Worm (Caenorhabditis elegans) whole organism, L4 larva: ENCODE results near the gene rep-1.

Source experiments
- D1046.2 ChIP-seq: fragments of 200-800 bp; sonication (Bioruptor generic); IDR thresholded peaks from 2 replicates; pipeline ENCODE4 v1.3.6; 2022; ENCODE audit warnings: missing genetic modification characterization, missing compliant biosample characterization
- F26F4.8 ChIP-seq: fragments of 200-800 bp; sonication (Bioruptor generic); conservative IDR thresholded peaks from 2 replicates; pipeline ENCODE4 v1.3.6; 2022; ENCODE audit warnings: missing genetic modification characterization, missing compliant biosample characterization
- F49E8.2 ChIP-seq: sonication (generic microtip); optimal IDR thresholded peaks from 2 replicates; lab custom pipeline; 2016; ENCODE audit warnings: missing compliant biosample characterization, mild to moderate bottlenecking, missing genetic modification characterization, borderline replicate concordance
- Y105C5A.15 ChIP-seq: fragments of 200-800 bp; sonication (Bioruptor generic); IDR thresholded peaks from 2 replicates; pipeline ENCODE4 v1.3.6; 2022; ENCODE audit warnings: missing genetic modification characterization, missing compliant biosample characterization
- Y48G9A.11 ChIP-seq: fragments of 200-800 bp; sonication (Bioruptor generic); IDR thresholded peaks from 2 replicates; pipeline ENCODE4 v1.3.6; 2022; ENCODE audit warnings: missing genetic modification reagents, missing genetic modification characterization, missing compliant biosample characterization
- Y5F2A.4 ChIP-seq: fragments of 200-800 bp; sonication (Bioruptor generic); optimal IDR thresholded peaks from 2 replicates; lab custom pipeline; 2018; ENCODE audit warnings: mild to moderate bottlenecking, missing genetic modification characterization, missing compliant biosample characterization
- Y75B8A.6 ChIP-seq: fragments of 200-800 bp; sonication (Bioruptor generic); IDR thresholded peaks from 2 replicates; pipeline ENCODE4 v1.3.6; 2022; ENCODE audit warnings: missing genetic modification reagents, missing genetic modification characterization, missing compliant biosample characterization
- arid-1 ChIP-seq: fragments of 200-800 bp; sonication (Bioruptor generic); conservative IDR thresholded peaks from 2 replicates; pipeline ENCODE4 v1.3.6; 2022; ENCODE audit warnings: missing genetic modification reagents, missing genetic modification characterization, missing compliant biosample characterization
- ceh-20 ChIP-seq: fragments of 200-800 bp; sonication (Bioruptor generic); IDR thresholded peaks from 2 replicates; pipeline ENCODE4 v1.3.6; 2022; ENCODE audit warnings: missing genetic modification reagents, missing genetic modification characterization, missing compliant biosample characterization
- ceh-32 ChIP-seq: sonication (generic microtip); optimal IDR thresholded peaks from 2 replicates; lab custom pipeline; 2016; ENCODE audit warnings: mild to moderate bottlenecking, missing genetic modification characterization, missing compliant biosample characterization; ENCODE audit not compliant: poor library complexity
- daf-16 ChIP-seq, 3 experiments: sonication (generic microtip); optimal IDR thresholded peaks; 2 replicates each; lab custom pipeline; 2016 to 2017; ENCODE audit warnings: missing genetic modification characterization in 3 of 3, missing genetic modification reagents in 3 of 3, mild to moderate bottlenecking in 2 of 3, missing compliant biosample characterization in 2 of 3, missing biosample characterization in 1 of 3, moderate library complexity in 1 of 3
- dmd-8 ChIP-seq: fragments of 200-800 bp; sonication (Bioruptor generic); IDR thresholded peaks from 2 replicates; pipeline ENCODE4 v1.3.6; 2022; ENCODE audit warnings: missing genetic modification characterization, missing compliant biosample characterization
- dve-1 ChIP-seq: sonication (generic microtip); optimal IDR thresholded peaks from 2 replicates; lab custom pipeline; 2017; ENCODE audit warnings: antibody characterized with exemption, mild to moderate bottlenecking, missing genetic modification characterization, missing compliant biosample characterization; ENCODE audit not compliant: insufficient read depth
- egl-27 ChIP-seq: sonication (generic microtip); optimal IDR thresholded peaks from 3 replicates; lab custom pipeline; 2017; ENCODE audit warnings: missing biosample characterization, missing genetic modification reagents, missing genetic modification characterization
- egl-43 ChIP-seq: fragments of 200-800 bp; sonication (Bioruptor generic); IDR thresholded peaks from 2 replicates; pipeline ENCODE4 v1.3.6; 2022; ENCODE audit warnings: missing genetic modification reagents, missing genetic modification characterization, missing compliant biosample characterization
- gei-8 ChIP-seq: fragments of 200-800 bp; sonication (Bioruptor generic); optimal IDR thresholded peaks from 2 replicates; lab custom pipeline; 2018; ENCODE audit warnings: mild to moderate bottlenecking, missing genetic modification characterization, missing compliant biosample characterization
- hif-1 ChIP-seq, 2 experiments: sonication (generic microtip); optimal IDR thresholded peaks; 2 replicates each; lab custom pipeline; 2016 to 2017; ENCODE audit warnings: missing compliant biosample characterization in 2 of 2, missing genetic modification characterization in 2 of 2, missing genetic modification reagents in 2 of 2, missing genotype in 2 of 2, mild to moderate bottlenecking in 1 of 2
- hmg-1.1 ChIP-seq: fragments of 200-800 bp; sonication (Bioruptor generic); IDR thresholded peaks from 2 replicates; pipeline ENCODE4 v1.3.6; 2022; ENCODE audit warnings: missing genetic modification reagents, missing genetic modification characterization, missing compliant biosample characterization
- lin-13 ChIP-seq: fragments of 150-350 bp; optimal IDR thresholded peaks from 2 replicates; lab custom pipeline; 2014; ENCODE audit warnings: missing biosample characterization, missing genetic modification reagents, missing genetic modification characterization
- lin-15B ChIP-seq: fragments of 150-350 bp; sonication (generic microtip); optimal IDR thresholded peaks from 3 replicates; lab custom pipeline; 2014; ENCODE audit warnings: missing biosample characterization, missing genetic modification characterization
- lin-38 ChIP-seq: fragments of 200-800 bp; sonication (Bioruptor generic); IDR thresholded peaks from 2 replicates; pipeline ENCODE4 v1.3.6; 2022; ENCODE audit warnings: missing genetic modification reagents, missing genetic modification characterization, missing compliant biosample characterization
- lsy-2 ChIP-seq, 2 experiments: fragments of 150-350 bp in 1 of 2; sonication (generic microtip) in 1 of 2; optimal IDR thresholded peaks; 2 replicates each; lab custom pipeline; 2014 to 2017; ENCODE audit warnings: missing biosample characterization in 2 of 2, missing genetic modification characterization in 2 of 2
- mdl-1 ChIP-seq, 2 experiments: fragments of 150-350 bp in 1 of 2; sonication (generic microtip) in 1 of 2; optimal IDR thresholded peaks; 2 replicates each; lab custom pipeline; 2014 to 2017; ENCODE audit warnings: missing biosample characterization in 2 of 2, missing genetic modification characterization in 2 of 2
- mdt-29 ChIP-seq: fragments of 200-800 bp; sonication (Bioruptor generic); IDR thresholded peaks from 2 replicates; pipeline ENCODE4 v1.3.6; 2022; ENCODE audit warnings: missing genetic modification reagents, missing genetic modification characterization, missing compliant biosample characterization
- mep-1 ChIP-seq: fragments of 150-350 bp; sonication (generic microtip); optimal IDR thresholded peaks from 3 replicates; lab custom pipeline; 2014; ENCODE audit warnings: missing biosample characterization, missing genetic modification characterization
- mxl-2 ChIP-seq: fragments of 200-800 bp; sonication (Bioruptor generic); conservative IDR thresholded peaks from 2 replicates; pipeline ENCODE4 v1.3.6; 2022; ENCODE audit warnings: missing genetic modification reagents, missing genetic modification characterization, missing compliant biosample characterization
- mxl-3 ChIP-seq: fragments of 200-800 bp; sonication (Bioruptor generic); optimal IDR thresholded peaks from 2 replicates; lab custom pipeline; 2018; ENCODE audit warnings: mild to moderate bottlenecking, missing genetic modification characterization, missing compliant biosample characterization
- nhr-10 ChIP-seq: fragments of 150-350 bp; optimal IDR thresholded peaks from 2 replicates; lab custom pipeline; 2014; ENCODE audit warnings: missing biosample characterization, missing genetic modification characterization
- nhr-102 ChIP-seq: sonication (generic microtip); optimal IDR thresholded peaks from 2 replicates; lab custom pipeline; 2016; ENCODE audit warnings: mild to moderate bottlenecking, missing genetic modification characterization, moderate library complexity, missing compliant biosample characterization
- nhr-11 ChIP-seq: fragments of 150-350 bp; optimal IDR thresholded peaks from 2 replicates; lab custom pipeline; 2014; ENCODE audit warnings: missing biosample characterization, missing genetic modification characterization
- nhr-25 ChIP-seq: sonication (generic microtip); optimal IDR thresholded peaks from 2 replicates; lab custom pipeline; 2017; ENCODE audit warnings: missing genetic modification characterization, mild to moderate bottlenecking, missing compliant biosample characterization, antibody characterized with exemption, moderate library complexity, borderline replicate concordance; ENCODE audit not compliant: insufficient read depth
- nhr-41 ChIP-seq: fragments of 200-800 bp; sonication (Bioruptor generic); IDR thresholded peaks from 2 replicates; pipeline ENCODE4 v1.3.6; 2022; ENCODE audit warnings: missing genetic modification reagents, missing genetic modification characterization, missing compliant biosample characterization
- nhr-76 ChIP-seq: fragments of 150-350 bp; optimal IDR thresholded peaks from 2 replicates; lab custom pipeline; 2014; ENCODE audit warnings: missing biosample characterization, missing genetic modification characterization
- nhr-77 ChIP-seq: fragments of 150-350 bp; optimal IDR thresholded peaks from 2 replicates; lab custom pipeline; 2014; ENCODE audit warnings: missing biosample characterization, missing genetic modification characterization
- pha-4 ChIP-seq, 2 experiments: fragments of 150-350 bp in 1 of 2; fragments of 200-800 bp in 1 of 2; sonication (Bioruptor generic) in 1 of 2; IDR thresholded peaks in 1 of 2; optimal IDR thresholded peaks in 1 of 2; 2 replicates each; pipeline versions ENCODE4 v1.3.6 to Lab custom; 2014 to 2022; ENCODE audit warnings: missing genetic modification characterization in 2 of 2, missing genetic modification reagents in 2 of 2, missing biosample characterization in 1 of 2, missing compliant biosample characterization in 1 of 2
- php-3 ChIP-seq: fragments of 200-800 bp; sonication (Bioruptor generic); IDR thresholded peaks from 2 replicates; pipeline ENCODE4 v1.3.6; 2022; ENCODE audit warnings: missing genetic modification reagents, missing genetic modification characterization, missing compliant biosample characterization
- saeg-2 ChIP-seq: fragments of 200-800 bp; sonication (Bioruptor generic); IDR thresholded peaks from 2 replicates; pipeline ENCODE4 v1.3.6; 2022; ENCODE audit warnings: missing genetic modification reagents, missing genetic modification characterization, missing compliant biosample characterization
- sdz-12 ChIP-seq: fragments of 200-800 bp; sonication (Bioruptor generic); optimal IDR thresholded peaks from 2 replicates; lab custom pipeline; 2018; ENCODE audit warnings: mild to moderate bottlenecking, missing genetic modification characterization, missing compliant biosample characterization
- spr-1 ChIP-seq: sonication (generic microtip); optimal IDR thresholded peaks from 2 replicates; lab custom pipeline; 2016; ENCODE audit warnings: mild to moderate bottlenecking, missing genetic modification characterization, missing compliant biosample characterization
- tag-97 ChIP-seq: fragments of 200-800 bp; sonication (Bioruptor generic); IDR thresholded peaks from 2 replicates; pipeline ENCODE4 v1.3.6; 2022; ENCODE audit warnings: missing genetic modification characterization, missing compliant biosample characterization
- unc-39 ChIP-seq: sonication (generic microtip); optimal IDR thresholded peaks from 2 replicates; lab custom pipeline; 2017; ENCODE audit warnings: missing biosample characterization, missing genetic modification characterization
- zfp-2 ChIP-seq: sonication (generic microtip); optimal IDR thresholded peaks from 2 replicates; lab custom pipeline; 2016; ENCODE audit warnings: mild to moderate bottlenecking, missing genetic modification characterization, missing compliant biosample characterization
- zfp-3 ChIP-seq: fragments of 200-800 bp; sonication (Bioruptor generic); conservative IDR thresholded peaks from 2 replicates; pipeline ENCODE4 v1.3.6; 2022; ENCODE audit warnings: missing genetic modification reagents, missing genetic modification characterization, missing compliant biosample characterization
- zip-2 ChIP-seq: fragments of 150-350 bp; optimal IDR thresholded peaks from 2 replicates; lab custom pipeline; 2014; ENCODE audit warnings: missing biosample characterization, missing genetic modification characterization
- ztf-11 ChIP-seq: fragments of 150-350 bp; optimal IDR thresholded peaks from 2 replicates; lab custom pipeline; 2014; ENCODE audit warnings: missing biosample characterization, missing genetic modification characterization
- ztf-7 ChIP-seq: fragments of 150-350 bp; optimal IDR thresholded peaks from 2 replicates; lab custom pipeline; 2014; ENCODE audit warnings: missing biosample characterization, missing genetic modification characterization

Gene rep-1

DNA sequence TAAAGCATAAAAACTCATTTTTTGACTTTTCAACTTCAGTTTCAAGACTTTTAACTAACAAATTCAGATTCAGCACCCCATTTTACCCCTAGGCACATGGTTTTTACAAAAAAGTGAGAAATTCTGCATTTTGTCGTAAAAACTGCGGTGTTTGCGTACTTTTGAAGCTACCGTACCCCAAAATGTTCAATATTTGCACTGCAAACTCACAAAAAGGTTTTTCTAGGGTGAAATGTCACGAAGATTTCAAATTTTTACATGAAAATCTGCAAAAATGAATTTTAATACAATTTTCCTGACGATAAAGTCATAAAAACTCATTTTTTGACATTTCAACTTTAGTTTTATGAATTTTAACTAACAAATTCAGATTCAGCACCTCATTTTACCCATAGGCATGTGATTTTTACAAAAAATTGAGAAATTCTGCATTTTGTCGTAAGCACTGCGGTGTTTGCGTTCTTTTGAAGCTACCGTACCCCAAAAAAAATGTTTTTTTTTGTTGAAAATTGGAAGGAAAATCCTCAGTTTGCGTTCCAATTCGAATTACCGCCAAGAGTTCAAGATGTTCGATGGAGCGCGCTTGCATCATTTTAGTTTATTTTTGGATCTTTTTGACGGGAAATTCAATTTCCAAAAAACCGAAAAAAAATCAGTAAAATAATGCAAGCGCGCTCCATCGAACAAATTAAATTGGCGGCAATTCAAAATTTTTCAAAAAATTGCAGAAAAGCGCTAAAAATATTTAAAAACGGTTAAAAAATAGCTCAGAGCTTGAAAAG is 46.3 kb downstream of the rep-1 start (continued):
- TF ChIP-seq F26F4.8 (GFP tag; lab: Robert Waterston, UW) (no peak), egl-27 (tag; lab: Kevin White, UChicago) (no peak), saeg-2 (GFP tag; lab: Robert Waterston, UW) (no peak), hif-1 (tag; optimal IDR thresholded peaks at IDR 0.05; lab: Kevin White, UChicago) (peak in 1 of 2 experiments; percentile 49), ceh-32 (tag; lab: Kevin White, UChicago) (no peak), Y105C5A.15 (GFP tag; lab: Robert Waterston, UW) (peak; percentile 69; the same call in 1 of the 2 replicates), mep-1 (peak; percentile 59), Y75B8A.6 (GFP tag; lab: Robert Waterston, UW) (peak; percentile 51; the same call in 1 of the 2 replicates), pha-4 (GFP tag; IDR thresholded peaks at IDR 0.05; lab: Robert Waterston, UW) (peak; percentile 82), pha-4 (tag; optimal IDR thresholded peaks at IDR 0.05; lab: Kevin White, UChicago) (no peak), hmg-1.1 (GFP tag; lab: Robert Waterston, UW) (no peak), dve-1 (tag; lab: Kevin White, UChicago) (peak; percentile 18), nhr-10 (tag; lab: Kevin White, UChicago) (no peak), egl-43 (peak; percentile 78), nhr-77 (tag; lab: Kevin White, UChicago) (no peak), lsy-2 (tag; optimal IDR thresholded peaks at IDR 0.05; lab: Kevin White, UChicago) (peak in 1 of 2 experiments; percentile 77), nhr-11 (no peak), nhr-76 (tag; lab: Kevin White, UChicago) (no peak), lin-13 (GFP tag; lab: Kevin White, UChicago) (peak; percentile 68), spr-1 (peak; percentile 0), php-3 (peak; percentile 57; the same call in 1 of the 2 replicates), nhr-25 (no peak), zfp-3 (GFP tag; lab: Robert Waterston, UW) (no peak), ceh-20 (GFP tag; lab: Robert Waterston, UW) (peak; percentile 13; the same call in 1 of the 2 replicates), ztf-7 (tag; lab: Kevin White, UChicago) (no peak), unc-39 (tag; lab: Kevin White, UChicago) (no peak), D1046.2 (GFP tag; lab: Robert Waterston, UW) (no peak), Y48G9A.11 (GFP tag; lab: Robert Waterston, UW) (0 out of 2 replicates have a peak, but pooled peaks have one; percentile 71), mxl-3 (GFP tag; lab: Kevin White, UChicago) (no peak), gei-8 (GFP tag; lab: Kevin White, UChicago) (peak; percentile 61), F49E8.2 (tag; lab: Kevin White, UChicago) (peak; percentile 88), daf-16 (GFP tag; optimal IDR thresholded peaks at IDR 0.05; lab: Kevin White, UChicago) (peak; percentile 2 to 49), daf-16 (tag; optimal IDR thresholded peaks at IDR 0.05; lab: Kevin White, UChicago) (peak; percentile 14), lin-15B (tag; lab: Kevin White, UChicago) (peak; percentile 29), mxl-2 (GFP tag; lab: Robert Waterston, UW) (no peak), zfp-2 (tag; lab: Kevin White, UChicago) (no peak), mdt-29 (GFP tag; lab: Robert Waterston, UW) (no peak), lin-38 (peak; percentile 93), nhr-102 (tag; lab: Kevin White, UChicago) (peak; percentile 74), tag-97 (GFP tag; lab: Robert Waterston, UW) (no peak), arid-1 (GFP tag; lab: Robert Waterston, UW) (peak; percentile 75), dmd-8 (GFP tag; lab: Robert Waterston, UW) (no peak), zip-2 (tag; lab: Kevin White, UChicago) (no peak), nhr-41 (GFP tag; lab: Robert Waterston, UW) (0 out of 2 replicates have a peak, but pooled peaks have one; percentile 35), sdz-12 (GFP tag; lab: Kevin White, UChicago) (peak; percentile 59), ztf-11 (tag; lab: Kevin White, UChicago) (no peak), Y5F2A.4 (GFP tag; lab: Kevin White, UChicago) (peak; percentile 53), mdl-1 (tag; optimal IDR thresholded peaks at IDR 0.05; lab: Kevin White, UChicago) (no peak)
